Worm (Caenorhabditis elegans): ENCODE data around the gene unc-31.

The unc-31 gene

DNA sequence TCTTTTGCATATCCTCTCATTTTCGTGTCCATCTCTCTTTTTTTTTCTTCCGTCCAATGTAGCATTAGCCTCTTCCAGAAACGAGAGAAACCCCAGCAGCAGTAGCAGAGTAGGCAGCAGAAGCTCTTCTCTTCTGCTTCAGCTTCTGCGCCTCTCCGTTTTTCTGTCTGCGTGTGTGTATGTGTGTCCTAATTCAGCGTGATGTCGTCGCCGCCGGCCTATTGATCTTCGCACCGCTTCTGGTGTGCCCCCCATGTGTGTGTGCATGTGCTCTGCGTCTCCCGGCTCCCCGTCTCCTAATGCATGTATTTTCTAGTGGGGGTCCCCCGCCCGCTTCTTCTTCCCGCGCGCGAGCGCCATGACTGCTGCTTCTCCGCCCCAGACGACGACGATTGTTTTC, 2.3 kb upstream of the unc-31 start (continued):
- no peak for TF ChIP-seq ekl-4 (GFP tag; IDR thresholded peaks at IDR 0.05)
- no peak for TF ChIP-seq nfya-1 (tag; optimal IDR thresholded peaks at IDR 0.05; ENCODE audit: borderline replicate concordance, insufficient read depth)
- no peak for TF ChIP-seq unc-62 (GFP tag; optimal IDR thresholded peaks at IDR 0.05)
- TF ChIP-seq egrh-3 (GFP tag; IDR thresholded peaks at IDR 0.05), result peak; percentile 76
- no peak for TF ChIP-seq mxl-1 (tag; optimal IDR thresholded peaks at IDR 0.05)
- no peak for TF ChIP-seq dox-1 (GFP tag; IDR thresholded peaks at IDR 0.05)
- no peak for TF ChIP-seq F10E7.11 (tag; optimal IDR thresholded peaks at IDR 0.05)
- TF ChIP-seq lsy-27 (tag; optimal IDR thresholded peaks at IDR 0.05; ENCODE audit: borderline replicate concordance, insufficient read depth), result no peak
- TF ChIP-seq C17E4.6 (GFP tag; IDR thresholded peaks at IDR 0.05), result no peak
- TF ChIP-seq athp-1 (tag; optimal IDR thresholded peaks at IDR 0.05), result no peak
- TF ChIP-seq F57C9.4 (tag; optimal IDR thresholded peaks at IDR 0.05), result no peak
- TF ChIP-seq sdz-38 (tag; optimal IDR thresholded peaks at IDR 0.05), result no peak
- TF ChIP-seq sptf-2 (GFP tag; optimal IDR thresholded peaks at IDR 0.05), result no peak
- TF ChIP-seq lin-26 (GFP tag; IDR thresholded peaks at IDR 0.05), result no peak
- TF ChIP-seq ets-4 (GFP tag; optimal IDR thresholded peaks at IDR 0.05), result no peak
- no peak for TF ChIP-seq egl-18 (GFP tag; IDR thresholded peaks at IDR 0.05)
- no peak for TF ChIP-seq D2030.7 (GFP tag; IDR thresholded peaks at IDR 0.05)
- no peak for TF ChIP-seq nhr-27 (tag; optimal IDR thresholded peaks at IDR 0.05)
- TF ChIP-seq ceh-100 (GFP tag; IDR thresholded peaks at IDR 0.05), result no peak
- 0 out of 2 replicates have a peak, but pooled peaks have one; percentile 26 for TF ChIP-seq hmg-1.2 (GFP tag; IDR thresholded peaks at IDR 0.05)
- TF ChIP-seq madf-6 (GFP tag; IDR thresholded peaks at IDR 0.05), result no peak
- TF ChIP-seq lin-40 (tag; optimal IDR thresholded peaks at IDR 0.05), result peak; percentile 35
- no peak for TF ChIP-seq Y53F4B.3 (GFP tag; IDR thresholded peaks at IDR 0.05)
- no peak for TF ChIP-seq bed-1 (GFP tag; IDR thresholded peaks at IDR 0.05)
- TF ChIP-seq hmg-20 (GFP tag; IDR thresholded peaks at IDR 0.05), result no peak
- no peak for TF ChIP-seq let-607 (tag; optimal IDR thresholded peaks at IDR 0.05)
- TF ChIP-seq die-1 (tag; optimal IDR thresholded peaks at IDR 0.05), result no peak
- no peak for TF ChIP-seq snpc-1.3 (tag; optimal IDR thresholded peaks at IDR 0.05; ENCODE audit: insufficient read depth)
- TF ChIP-seq F57A8.1 (GFP tag; optimal IDR thresholded peaks at IDR 0.05), result no peak
- no peak for TF ChIP-seq tbx-9 (tag; optimal IDR thresholded peaks at IDR 0.05; ENCODE audit: borderline replicate concordance)
- TF ChIP-seq atf-7 (tag; optimal IDR thresholded peaks at IDR 0.05), result no peak
- TF ChIP-seq ztf-28 (GFP tag; IDR thresholded peaks at IDR 0.05), result no peak
- TF ChIP-seq ama-1 (optimal IDR thresholded peaks at IDR 0.05), result no peak
- no peak for TF ChIP-seq ama-1 (GFP tag; optimal IDR thresholded peaks at IDR 0.05)
- peak; percentile 26; the same call in 1 of the 2 replicates for TF ChIP-seq ztf-6 (GFP tag; IDR thresholded peaks at IDR 0.05)
- TF ChIP-seq lin-35 (GFP tag; optimal IDR thresholded peaks at IDR 0.05), result peak in 1 of 3 experiments; percentile 41
- no peak for TF ChIP-seq Y79H2A.3 (GFP tag; conservative IDR thresholded peaks at IDR 0.05)
- TF ChIP-seq madf-10 (tag; optimal IDR thresholded peaks at IDR 0.05), result peak; percentile 47
- TF ChIP-seq ztf-26 (tag; optimal IDR thresholded peaks at IDR 0.05), result no peak
- no peak for TF ChIP-seq hlh-12 (tag; optimal IDR thresholded peaks at IDR 0.05)
- no peak for TF ChIP-seq C06A6.2 (GFP tag; conservative IDR thresholded peaks at IDR 0.05)
- no peak for TF ChIP-seq T07F8.4 (tag; optimal IDR thresholded peaks at IDR 0.05)
- no peak for TF ChIP-seq B0261.1 (tag; optimal IDR thresholded peaks at IDR 0.05)
- 0 out of 2 replicates have a peak, but pooled peaks have one; percentile 40 for TF ChIP-seq K11D2.4 (GFP tag; IDR thresholded peaks at IDR 0.05)
- TF ChIP-seq F39B2.1 (GFP tag; IDR thresholded peaks at IDR 0.05), result no peak

Measured in whole organism, young adult.